Worm (Caenorhabditis elegans) whole organism, young adult: ENCODE measurements around the gene ung-1.

Source experiments
- F23B12.7 ChIP-seq: sonication (generic microtip); optimal IDR thresholded peaks from 2 replicates; lab custom pipeline; 2017; ENCODE audit warnings: missing genetic modification characterization, mild to moderate bottlenecking, missing compliant biosample characterization, antibody characterized with exemption, moderate library complexity; ENCODE audit not compliant: insufficient read depth
- Y53G8AR.9 ChIP-seq: fragments of 200-800 bp; sonication (Bioruptor generic); conservative IDR thresholded peaks from 2 replicates; pipeline ENCODE4 v1.3.6; 2022; ENCODE audit warnings: missing genetic modification reagents, missing genetic modification characterization, missing compliant biosample characterization
- attf-3 ChIP-seq: fragments of 200-800 bp; sonication (Bioruptor generic); conservative IDR thresholded peaks from 2 replicates; pipeline ENCODE4 v1.3.6; 2022; ENCODE audit warnings: missing genetic modification reagents, missing genetic modification characterization, missing compliant biosample characterization
- die-1 ChIP-seq: sonication (generic microtip); optimal IDR thresholded peaks from 2 replicates; lab custom pipeline; 2016; ENCODE audit warnings: missing genotype, mild to moderate bottlenecking, missing genetic modification characterization, missing compliant biosample characterization
- efl-1 ChIP-seq: fragments of 150-350 bp; optimal IDR thresholded peaks from 2 replicates; lab custom pipeline; 2014; ENCODE audit warnings: missing biosample characterization, missing genetic modification reagents, missing genetic modification characterization
- ets-4 ChIP-seq: fragments of 200-800 bp; sonication (Bioruptor generic); optimal IDR thresholded peaks from 2 replicates; lab custom pipeline; 2018; ENCODE audit warnings: mild to moderate bottlenecking, missing genetic modification characterization, missing compliant biosample characterization
- hlh-12 ChIP-seq: sonication (generic microtip); optimal IDR thresholded peaks from 2 replicates; lab custom pipeline; 2016; ENCODE audit warnings: missing genetic modification characterization, missing compliant biosample characterization
- hsf-1 ChIP-seq: fragments of 200-800 bp; sonication (Bioruptor generic); IDR thresholded peaks from 2 replicates; pipeline ENCODE4 v1.3.6; 2022; ENCODE audit warnings: missing genetic modification reagents, missing genetic modification characterization, missing compliant biosample characterization
- unc-130 ChIP-seq: sonication (generic microtip); optimal IDR thresholded peaks from 2 replicates; lab custom pipeline; 2016; ENCODE audit warnings: missing genetic modification reagents, missing genetic modification characterization, missing compliant biosample characterization

ce11 chrIII:12013718-12014117, 39.8 kb upstream of the ung-1 start:
- TF ChIP-seq hsf-1 (GFP tag; lab: Robert Waterston, UW) (no peak), hlh-12 (tag; lab: Kevin White, UChicago) (no peak), efl-1 (no peak), ets-4 (GFP tag; lab: Kevin White, UChicago) (no peak), attf-3 (GFP tag; lab: Robert Waterston, UW) (no peak), F23B12.7 (tag; lab: Kevin White, UChicago) (no peak), unc-130 (GFP tag; lab: Kevin White, UChicago) (no peak), die-1 (tag; lab: Kevin White, UChicago) (no peak), Y53G8AR.9 (no peak)
